Worm (Caenorhabditis elegans) whole organism, L1 larva: ENCODE measurements around the gene vab-7.
A peak's percentile ranks its signal among the peaks of the same experiment; 100 is the strongest.

Experiments
- blmp-1 ChIP-seq: fragments of 150-350 bp; optimal IDR thresholded peaks from 2 replicates; lab custom pipeline; 2014; ENCODE audit warnings: missing biosample characterization, missing genetic modification characterization
- egl-27 ChIP-seq, 2 experiments: fragments of 150-350 bp in 1 of 2; sonication (generic microtip); optimal IDR thresholded peaks; 3 replicates each; lab custom pipeline; 2017 to 2018; ENCODE audit warnings: missing biosample characterization in 2 of 2, missing genetic modification characterization in 2 of 2, missing genetic modification reagents in 2 of 2
- elt-2 ChIP-seq: sonication (generic microtip); optimal IDR thresholded peaks from 2 replicates; lab custom pipeline; 2016; ENCODE audit warnings: missing genetic modification characterization, mild to moderate bottlenecking, inconsistent platforms, missing compliant biosample characterization, missing genetic modification reagents
- elt-3 ChIP-seq, 6 experiments: fragments of 150-350 bp in 1 of 6; sonication (generic microtip); optimal IDR thresholded peaks; 2 replicates each; lab custom pipeline; 2017 to 2018; ENCODE audit warnings: missing biosample characterization in 6 of 6, missing genetic modification characterization in 6 of 6, inconsistent platforms in 1 of 6
- irx-1 ChIP-seq: sonication (generic microtip); optimal IDR thresholded peaks from 2 replicates; lab custom pipeline; 2016; ENCODE audit warnings: missing genetic modification characterization, missing compliant biosample characterization
- nhr-76 ChIP-seq: sonication (generic microtip); optimal IDR thresholded peaks from 2 replicates; lab custom pipeline; 2017; ENCODE audit warnings: missing biosample characterization, missing genetic modification characterization
- nhr-85 ChIP-seq: sonication (generic microtip); peaks from one replicate; lab custom pipeline; 2016; ENCODE audit warnings: missing genetic modification characterization, inconsistent platforms, missing compliant biosample characterization

- no peak for TF ChIP-seq elt-3 (tag; optimal IDR thresholded peaks at IDR 0.05; lab: Kevin White, UChicago)
- no peak for TF ChIP-seq irx-1 (tag; lab: Kevin White, UChicago)
- TF ChIP-seq nhr-85 (tag; lab: Kevin White, UChicago): peak; percentile 59
- TF ChIP-seq elt-2 (tag; lab: Kevin White, UChicago): no peak
- TF ChIP-seq egl-27 (tag; optimal IDR thresholded peaks at IDR 0.05; lab: Kevin White, UChicago): no peak
- no peak for TF ChIP-seq nhr-76 (tag; lab: Kevin White, UChicago)
- TF ChIP-seq blmp-1 (tag; lab: Kevin White, UChicago): no peak
Observed at ce11 chrIII:10957236-10957635, 37.1 kb downstream of the vab-7 start.
